Worm (Caenorhabditis elegans) whole organism, L4 larva: ENCODE measurements around the gene F59B1.4.

Source experiments
- F26F4.8 ChIP-seq: fragments of 200-800 bp; sonication (Bioruptor generic); conservative IDR thresholded peaks from 2 replicates; pipeline ENCODE4 v1.3.6; 2022; ENCODE audit warnings: missing genetic modification characterization, missing compliant biosample characterization
- R02D3.7 ChIP-seq: fragments of 150-350 bp; sonication (generic microtip); optimal IDR thresholded peaks from 3 replicates; lab custom pipeline; 2014; ENCODE audit warnings: missing biosample characterization, missing genetic modification characterization
- ceh-82 ChIP-seq: sonication (generic microtip); optimal IDR thresholded peaks from 2 replicates; lab custom pipeline; 2017; ENCODE audit warnings: missing biosample characterization, missing genetic modification characterization
- daf-16 ChIP-seq, 3 experiments: sonication (generic microtip); optimal IDR thresholded peaks; 2 replicates each; lab custom pipeline; 2016 to 2017; ENCODE audit warnings: missing genetic modification characterization in 3 of 3, missing genetic modification reagents in 3 of 3, mild to moderate bottlenecking in 2 of 3, missing compliant biosample characterization in 2 of 3, missing biosample characterization in 1 of 3, moderate library complexity in 1 of 3
- egl-27 ChIP-seq: sonication (generic microtip); optimal IDR thresholded peaks from 3 replicates; lab custom pipeline; 2017; ENCODE audit warnings: missing biosample characterization, missing genetic modification reagents, missing genetic modification characterization
- nhr-11 ChIP-seq: fragments of 150-350 bp; optimal IDR thresholded peaks from 2 replicates; lab custom pipeline; 2014; ENCODE audit warnings: missing biosample characterization, missing genetic modification characterization
- nhr-237 ChIP-seq: sonication (generic microtip); optimal IDR thresholded peaks from 2 replicates; lab custom pipeline; 2017; ENCODE audit warnings: missing biosample characterization, missing genetic modification characterization
- nhr-6 ChIP-seq: fragments of 150-350 bp; optimal IDR thresholded peaks from 2 replicates; lab custom pipeline; 2014; ENCODE audit warnings: missing biosample characterization, missing genetic modification characterization
- nhr-76 ChIP-seq: fragments of 150-350 bp; optimal IDR thresholded peaks from 2 replicates; lab custom pipeline; 2014; ENCODE audit warnings: missing biosample characterization, missing genetic modification characterization
- pha-4 ChIP-seq, 2 experiments: fragments of 150-350 bp in 1 of 2; fragments of 200-800 bp in 1 of 2; sonication (Bioruptor generic) in 1 of 2; IDR thresholded peaks in 1 of 2; optimal IDR thresholded peaks in 1 of 2; 2 replicates each; pipeline versions ENCODE4 v1.3.6 to Lab custom; 2014 to 2022; ENCODE audit warnings: missing genetic modification characterization in 2 of 2, missing genetic modification reagents in 2 of 2, missing biosample characterization in 1 of 2, missing compliant biosample characterization in 1 of 2
- rbr-2 ChIP-seq: sonication (generic microtip); optimal IDR thresholded peaks from 2 replicates; lab custom pipeline; 2016; ENCODE audit warnings: missing genotype, missing genetic modification characterization, missing compliant biosample characterization
- sdz-12 ChIP-seq: fragments of 200-800 bp; sonication (Bioruptor generic); optimal IDR thresholded peaks from 2 replicates; lab custom pipeline; 2018; ENCODE audit warnings: mild to moderate bottlenecking, missing genetic modification characterization, missing compliant biosample characterization
- snpc-1.2 ChIP-seq: fragments of 200-800 bp; sonication (Bioruptor generic); IDR thresholded peaks from 2 replicates; pipeline ENCODE4 v1.3.6; 2022; ENCODE audit warnings: missing genetic modification reagents, missing genetic modification characterization, missing compliant biosample characterization
- zag-1 ChIP-seq: fragments of 150-350 bp; optimal IDR thresholded peaks from 2 replicates; lab custom pipeline; 2014; ENCODE audit warnings: missing biosample characterization, missing genetic modification characterization

DNA sequence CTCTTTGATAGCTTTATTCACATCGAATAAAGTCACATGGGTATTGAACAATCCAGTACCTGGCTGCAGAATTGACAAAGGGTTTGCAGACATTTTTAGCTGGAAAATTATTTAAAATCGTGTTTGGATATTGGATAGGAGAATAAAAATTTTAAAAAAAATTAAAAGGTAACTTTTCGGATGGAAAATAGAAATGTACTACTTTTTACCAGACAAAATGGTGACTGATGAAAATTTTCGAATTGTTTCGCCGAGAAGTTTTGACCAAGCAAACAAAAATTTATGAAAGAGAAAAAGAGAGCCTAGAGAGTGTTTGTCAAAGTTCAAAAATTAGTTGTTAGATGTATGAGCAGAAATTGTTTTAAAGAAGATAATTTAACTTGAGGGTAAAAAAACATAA is 21.0 kb upstream of the F59B1.4 start, which contains the start of gene F59B1.10:
- TF ChIP-seq snpc-1.2 (no peak), zag-1 (tag; lab: Kevin White, UChicago) (no peak), daf-16 (GFP tag; optimal IDR thresholded peaks at IDR 0.05; lab: Kevin White, UChicago) (no peak), daf-16 (tag; optimal IDR thresholded peaks at IDR 0.05; lab: Kevin White, UChicago) (no peak), nhr-76 (tag; lab: Kevin White, UChicago) (no peak), F26F4.8 (GFP tag; lab: Robert Waterston, UW) (no peak), pha-4 (GFP tag; IDR thresholded peaks at IDR 0.05; lab: Robert Waterston, UW) (no peak), pha-4 (tag; optimal IDR thresholded peaks at IDR 0.05; lab: Kevin White, UChicago) (no peak), R02D3.7 (no peak), egl-27 (tag; lab: Kevin White, UChicago) (no peak), nhr-11 (tag; lab: Kevin White, UChicago) (no peak), sdz-12 (GFP tag; lab: Kevin White, UChicago) (no peak), ceh-82 (no peak), nhr-6 (tag; lab: Kevin White, UChicago) (no peak), nhr-237 (tag; lab: Kevin White, UChicago) (no peak), rbr-2 (tag; lab: Kevin White, UChicago) (no peak)
